Worm (Caenorhabditis elegans) whole organism, mixed stage, embryonic: ENCODE measurements around the gene irld-62.

Source experiments
- M03D4.4 ChIP-seq: sonication (generic microtip); optimal IDR thresholded peaks from 2 replicates; lab custom pipeline; 2017; ENCODE audit warnings: mild to moderate bottlenecking, missing genetic modification characterization, missing compliant biosample characterization
- bed-3 ChIP-seq: fragments of 200-800 bp; sonication (Bioruptor generic); optimal IDR thresholded peaks from 3 replicates; lab custom pipeline; 2018; ENCODE audit warnings: mild to moderate bottlenecking, missing genetic modification characterization, moderate library complexity, missing compliant biosample characterization
- blmp-1 ChIP-seq: fragments of 150-350 bp; optimal IDR thresholded peaks from 2 replicates; lab custom pipeline; 2014; ENCODE audit warnings: missing biosample characterization, missing genetic modification characterization
- ceh-39 ChIP-seq: fragments of 150-350 bp; optimal IDR thresholded peaks from 2 replicates; lab custom pipeline; 2014; ENCODE audit warnings: missing biosample characterization, missing genetic modification characterization
- ceh-43 ChIP-seq: fragments of 200-800 bp; sonication (Bioruptor generic); optimal IDR thresholded peaks from 2 replicates; lab custom pipeline; 2018; ENCODE audit warnings: mild to moderate bottlenecking, missing genetic modification characterization, moderate library complexity, missing compliant biosample characterization
- ceh-83 ChIP-seq: fragments of 200-800 bp; sonication (Bioruptor generic); optimal IDR thresholded peaks from 2 replicates; lab custom pipeline; 2018; ENCODE audit warnings: mild to moderate bottlenecking, missing genetic modification characterization, missing compliant biosample characterization
- ces-1 ChIP-seq: fragments of 150-350 bp; optimal IDR thresholded peaks from 2 replicates; lab custom pipeline; 2014; ENCODE audit warnings: missing biosample characterization, missing genetic modification reagents, missing genetic modification characterization
- cnd-1 ChIP-seq: fragments of 200-800 bp; sonication (Bioruptor generic); optimal IDR thresholded peaks from 2 replicates; lab custom pipeline; 2018; ENCODE audit warnings: mild to moderate bottlenecking, missing genetic modification characterization, missing compliant biosample characterization
- drap-1 ChIP-seq: fragments of 200-800 bp; sonication (Bioruptor generic); optimal IDR thresholded peaks from 3 replicates; lab custom pipeline; 2018; ENCODE audit warnings: mild to moderate bottlenecking, missing genetic modification characterization, missing compliant biosample characterization
- elt-1 ChIP-seq: sonication (generic microtip); optimal IDR thresholded peaks from 2 replicates; lab custom pipeline; 2017; ENCODE audit warnings: missing genetic modification characterization, mild to moderate bottlenecking, missing compliant biosample characterization, antibody characterized with exemption, moderate library complexity, borderline replicate concordance; ENCODE audit not compliant: insufficient read depth
- elt-3 ChIP-seq: fragments of 150-350 bp; optimal IDR thresholded peaks from 2 replicates; lab custom pipeline; 2014; ENCODE audit warnings: missing biosample characterization, missing genetic modification characterization
- flh-1 ChIP-seq: fragments of 200-800 bp; sonication (Bioruptor generic); optimal IDR thresholded peaks from 2 replicates; lab custom pipeline; 2018; ENCODE audit warnings: mild to moderate bottlenecking, missing genetic modification characterization, moderate library complexity, missing compliant biosample characterization
- ham-2 ChIP-seq: fragments of 200-800 bp; sonication (Bioruptor generic); optimal IDR thresholded peaks from 2 replicates; lab custom pipeline; 2018; ENCODE audit warnings: mild to moderate bottlenecking, missing genetic modification characterization, missing compliant biosample characterization
- lin-32 ChIP-seq: fragments of 200-800 bp; sonication (Bioruptor generic); optimal IDR thresholded peaks from 2 replicates; lab custom pipeline; 2018; ENCODE audit warnings: mild to moderate bottlenecking, missing genetic modification characterization, missing compliant biosample characterization
- lsy-2 ChIP-seq: fragments of 150-350 bp; optimal IDR thresholded peaks from 2 replicates; lab custom pipeline; 2014; ENCODE audit warnings: missing biosample characterization, missing genetic modification characterization
- mab-5 ChIP-seq: fragments of 150-350 bp; optimal IDR thresholded peaks from 2 replicates; lab custom pipeline; 2014; ENCODE audit warnings: missing biosample characterization, missing genetic modification characterization
- mep-1 ChIP-seq: fragments of 150-350 bp; optimal IDR thresholded peaks from 2 replicates; lab custom pipeline; 2017; ENCODE audit warnings: missing biosample characterization, missing genetic modification reagents, missing genetic modification characterization, inconsistent platforms
- nhr-237 ChIP-seq: fragments of 150-350 bp; optimal IDR thresholded peaks from 2 replicates; lab custom pipeline; 2014; ENCODE audit warnings: missing biosample characterization, missing genetic modification characterization
- nhr-28 ChIP-seq: fragments of 150-350 bp; optimal IDR thresholded peaks from 2 replicates; lab custom pipeline; 2014; ENCODE audit warnings: missing biosample characterization, missing genetic modification characterization
- nhr-76 ChIP-seq: sonication (generic microtip); optimal IDR thresholded peaks from 2 replicates; lab custom pipeline; 2017; ENCODE audit warnings: missing biosample characterization, missing genetic modification characterization
- pha-4 ChIP-seq: fragments of 150-350 bp; optimal IDR thresholded peaks from 2 replicates; lab custom pipeline; 2018; ENCODE audit warnings: missing biosample characterization, missing genetic modification reagents, missing genetic modification characterization
- sem-2 ChIP-seq: fragments of 200-800 bp; sonication (Bioruptor generic); optimal IDR thresholded peaks from 2 replicates; lab custom pipeline; 2018; ENCODE audit warnings: mild to moderate bottlenecking, missing genetic modification characterization, missing compliant biosample characterization
- snpc-4 ChIP-seq: fragments of 150-350 bp; optimal IDR thresholded peaks from 2 replicates; lab custom pipeline; 2014; ENCODE audit warnings: missing biosample characterization, missing genetic modification characterization
- sptf-1 ChIP-seq: sonication (generic microtip); optimal IDR thresholded peaks from 2 replicates; lab custom pipeline; 2017; ENCODE audit warnings: mild to moderate bottlenecking, missing genetic modification characterization, moderate library complexity, missing compliant biosample characterization
- tbx-8 ChIP-seq: fragments of 200-800 bp; sonication (Bioruptor generic); optimal IDR thresholded peaks from 2 replicates; lab custom pipeline; 2018; ENCODE audit warnings: mild to moderate bottlenecking, missing genetic modification characterization, moderate library complexity, missing compliant biosample characterization
- unc-120 ChIP-seq: sonication (generic microtip); optimal IDR thresholded peaks from 2 replicates; lab custom pipeline; 2017; ENCODE audit warnings: missing genetic modification characterization, missing compliant biosample characterization; ENCODE audit not compliant: poor library complexity, severe bottlenecking
- unc-39 ChIP-seq: fragments of 150-350 bp; optimal IDR thresholded peaks from 2 replicates; lab custom pipeline; 2014; ENCODE audit warnings: missing biosample characterization, missing genetic modification characterization
- unc-62 ChIP-seq: fragments of 150-350 bp; optimal IDR thresholded peaks from 2 replicates; lab custom pipeline; 2014; ENCODE audit warnings: missing biosample characterization, missing genetic modification reagents, missing genetic modification characterization
- zip-8 ChIP-seq: fragments of 150-350 bp; optimal IDR thresholded peaks from 2 replicates; lab custom pipeline; 2014; ENCODE audit warnings: missing biosample characterization, missing genetic modification characterization
- ztf-11 ChIP-seq: fragments of 150-350 bp; optimal IDR thresholded peaks from 2 replicates; lab custom pipeline; 2014; ENCODE audit warnings: missing biosample characterization, missing genetic modification characterization

Gene irld-62

DNA sequence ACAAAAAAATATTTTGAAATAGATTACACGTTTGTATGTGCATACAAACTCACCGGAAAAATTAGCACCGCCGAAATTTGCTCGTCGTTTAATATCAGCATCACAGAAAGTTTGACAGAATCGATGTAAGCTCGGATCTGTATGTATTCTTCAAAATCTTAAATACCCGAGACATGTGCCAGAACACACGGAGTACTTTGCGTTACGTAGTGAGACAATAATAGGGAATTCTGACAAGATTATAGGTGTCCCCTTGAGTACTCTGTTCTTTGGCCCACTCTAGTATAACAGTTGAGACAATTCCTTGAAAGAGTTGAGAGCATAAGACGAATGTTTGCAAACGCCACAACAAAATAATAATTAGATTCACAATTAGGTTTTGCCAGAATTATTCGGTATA, 7.3 kb upstream of the irld-62 start, which contains the start of gene srx-48:
Gene srx-48 (minus strand): TSS at position 101 of the 400 bp plus-strand sequence.
- TF ChIP-seq elt-3 (tag; lab: Kevin White, UChicago) = no peak
- no peak for TF ChIP-seq sem-2
- TF ChIP-seq snpc-4 = no peak
- TF ChIP-seq drap-1 (GFP tag; lab: Kevin White, UChicago) = no peak

DNA sequence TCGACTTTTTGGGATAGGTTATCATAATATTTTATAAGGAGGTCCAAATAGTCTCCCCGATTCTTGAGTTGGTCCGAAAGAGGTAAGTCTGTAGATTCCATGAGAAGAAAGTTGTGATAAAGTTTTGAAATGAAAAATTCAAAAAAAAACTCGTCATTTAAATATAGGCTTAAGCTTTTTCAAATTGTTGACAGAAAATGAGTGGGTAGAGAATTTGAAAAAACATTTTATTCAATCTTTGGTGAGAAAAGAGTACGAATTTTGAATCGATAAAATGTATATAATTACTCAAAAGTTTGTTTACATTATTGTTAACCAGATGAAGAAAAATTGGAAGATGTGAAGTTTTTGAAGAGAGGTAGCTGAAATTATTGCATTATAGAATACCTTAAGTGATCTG, 5.4 kb upstream of the irld-62 start, which contains the start of gene T26H8.5:
Gene T26H8.5 (minus strand): TSS at position 101 of the 400 bp plus-strand sequence.
- TF ChIP-seq mab-5 (no peak), snpc-4 (no peak), lsy-2 (tag; lab: Kevin White, UChicago) (no peak), ceh-39 (tag; lab: Kevin White, UChicago) (no peak)

DNA sequence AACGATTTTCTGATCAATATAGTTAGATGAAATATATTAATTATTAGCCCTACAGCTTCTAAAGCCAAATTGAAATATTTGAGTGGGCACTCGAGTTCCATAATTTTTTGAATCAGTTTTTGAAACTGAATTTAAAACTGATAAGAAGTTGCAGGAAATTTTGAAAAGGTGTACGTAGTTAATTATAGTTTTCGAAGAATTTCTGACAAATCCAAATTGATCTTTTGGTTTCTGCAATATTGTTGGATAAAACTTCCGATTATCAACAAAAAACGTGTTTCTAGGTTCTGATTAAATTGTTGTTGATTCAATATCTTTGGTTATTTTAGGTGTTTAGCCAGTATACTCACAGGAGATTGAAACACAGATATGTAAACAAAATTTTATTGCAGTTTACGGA, 4.1 kb upstream of the irld-62 start, which contains the start of gene T26H8.4:
Gene T26H8.4 (minus strand): TSS at position 101 of the 400 bp plus-strand sequence.
- TF ChIP-seq mep-1 (tag; lab: Kevin White, UChicago) (no peak), unc-62 (no peak), elt-3 (tag; lab: Kevin White, UChicago) (no peak), ham-2 (GFP tag; lab: Kevin White, UChicago) (no peak), ztf-11 (tag; lab: Kevin White, UChicago) (no peak), tbx-8 (GFP tag; lab: Kevin White, UChicago) (no peak), ceh-43 (no peak), ces-1 (GFP tag; lab: Kevin White, UChicago) (no peak), ceh-39 (tag; lab: Kevin White, UChicago) (no peak), unc-120 (no peak), drap-1 (GFP tag; lab: Kevin White, UChicago) (no peak), sptf-1 (tag; lab: Kevin White, UChicago) (no peak), sem-2 (no peak), M03D4.4 (tag; lab: Kevin White, UChicago) (no peak), mab-5 (no peak), unc-39 (tag; lab: Kevin White, UChicago) (no peak), zip-8 (no peak), bed-3 (no peak)

DNA sequence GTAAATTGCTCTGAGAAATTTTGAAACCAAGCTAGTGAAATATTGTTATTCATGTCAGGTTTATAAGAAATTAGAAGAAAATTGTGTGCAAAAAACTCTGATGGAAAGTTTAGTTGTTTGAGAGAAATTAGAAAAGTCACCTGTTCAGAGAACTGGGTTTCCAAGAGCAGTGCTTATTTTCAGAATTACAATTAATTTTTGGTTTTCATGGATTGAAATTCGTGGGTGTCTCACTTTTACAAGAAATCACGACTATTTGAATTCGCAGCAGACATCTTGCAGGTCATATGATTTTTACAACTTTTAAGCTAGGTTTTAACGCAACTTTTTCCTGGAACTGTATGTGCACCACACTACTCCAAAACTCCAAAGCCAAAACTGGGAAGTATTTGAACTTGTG, 1.9 kb upstream of the irld-62 start, which contains the start of gene srz-10:
Gene srz-10 (minus strand): TSS at position 88 of the 400 bp plus-strand sequence.
- TF ChIP-seq cnd-1 (tag; lab: Kevin White, UChicago) (no peak), unc-120 (no peak), ceh-39 (tag; lab: Kevin White, UChicago) (no peak), sem-2 (no peak), flh-1 (GFP tag; lab: Kevin White, UChicago) (no peak), lsy-2 (tag; lab: Kevin White, UChicago) (no peak), sptf-1 (tag; lab: Kevin White, UChicago) (no peak), ceh-43 (no peak), lin-32 (GFP tag; lab: Kevin White, UChicago) (no peak), nhr-28 (tag; lab: Kevin White, UChicago) (no peak), drap-1 (GFP tag; lab: Kevin White, UChicago) (no peak), elt-1 (tag; lab: Kevin White, UChicago) (no peak), M03D4.4 (tag; lab: Kevin White, UChicago) (no peak)

DNA sequence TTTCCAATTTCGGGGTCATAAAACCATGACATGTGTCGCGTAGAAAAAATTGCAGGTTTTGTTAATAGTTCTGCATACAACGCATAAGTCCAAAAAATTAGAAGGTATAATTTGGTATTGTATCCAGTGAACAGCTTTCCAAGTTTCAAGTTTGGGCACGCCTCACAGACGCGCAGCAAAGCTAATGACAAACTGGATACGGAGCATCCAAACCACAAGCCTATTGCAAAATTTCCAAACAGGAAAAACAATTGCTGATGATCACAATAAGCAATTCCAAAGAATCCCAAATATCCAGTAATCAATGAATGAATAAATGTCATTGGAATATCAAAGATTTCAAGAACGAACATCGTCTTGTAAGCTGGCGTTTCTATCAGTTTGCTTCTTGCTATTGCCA, 2.6 kb downstream of the irld-62 start:
- no peak for TF ChIP-seq sptf-1 (tag; lab: Kevin White, UChicago)
- no peak for TF ChIP-seq ceh-83 (GFP tag; lab: Kevin White, UChicago)
- TF ChIP-seq ham-2 (GFP tag; lab: Kevin White, UChicago) = no peak
- TF ChIP-seq unc-120 = no peak
- TF ChIP-seq mep-1 (tag; lab: Kevin White, UChicago) = no peak
- TF ChIP-seq nhr-237 = no peak
- no peak for TF ChIP-seq pha-4 (tag; lab: Kevin White, UChicago)
- TF ChIP-seq nhr-76 (tag; lab: Kevin White, UChicago) = no peak
- TF ChIP-seq blmp-1 (tag; lab: Kevin White, UChicago) = no peak
- TF ChIP-seq, all 35 proteins: peak for 0
